Worm (Caenorhabditis elegans) whole organism, L2 larva: ENCODE results near the gene lgc-15.
A peak's percentile ranks its signal among the peaks of the same experiment; 100 is the strongest.

Experiments
- C34F6.9 ChIP-seq: fragments of 150-350 bp; optimal IDR thresholded peaks from 2 replicates; lab custom pipeline; 2014; ENCODE audit warnings: missing biosample characterization, missing genetic modification characterization
- F13H6.1 ChIP-seq: sonication (generic microtip); optimal IDR thresholded peaks from 2 replicates; lab custom pipeline; 2016; ENCODE audit warnings: missing genetic modification characterization, missing compliant biosample characterization
- R02D3.7 ChIP-seq: fragments of 150-350 bp; optimal IDR thresholded peaks from 2 replicates; lab custom pipeline; 2014; ENCODE audit warnings: missing biosample characterization, missing genetic modification characterization
- Y55F3AM.14 ChIP-seq: fragments of 200-800 bp; sonication (Bioruptor generic); optimal IDR thresholded peaks from 2 replicates; lab custom pipeline; 2018; ENCODE audit warnings: mild to moderate bottlenecking, missing genetic modification characterization, missing compliant biosample characterization
- ama-1 ChIP-seq: fragments of 150-350 bp; optimal IDR thresholded peaks from 2 replicates; lab custom pipeline; 2018; ENCODE audit warnings: inconsistent platforms
- blmp-1 ChIP-seq: sonication (generic microtip); optimal IDR thresholded peaks from 2 replicates; lab custom pipeline; 2017; ENCODE audit warnings: missing genetic modification characterization, mild to moderate bottlenecking, missing compliant biosample characterization, antibody characterized with exemption, moderate library complexity; ENCODE audit not compliant: insufficient read depth
- ceh-16 ChIP-seq: fragments of 150-350 bp; optimal IDR thresholded peaks from 2 replicates; lab custom pipeline; 2014; ENCODE audit warnings: missing biosample characterization, missing genetic modification characterization
- ceh-82 ChIP-seq: fragments of 150-350 bp; optimal IDR thresholded peaks from 2 replicates; lab custom pipeline; 2014; ENCODE audit warnings: missing biosample characterization, missing genetic modification characterization
- crh-2 ChIP-seq: sonication (generic microtip); optimal IDR thresholded peaks from 2 replicates; lab custom pipeline; 2017; ENCODE audit warnings: missing biosample characterization, missing genetic modification characterization
- dmd-4 ChIP-seq: sonication (generic microtip); optimal IDR thresholded peaks from 2 replicates; lab custom pipeline; 2017; ENCODE audit warnings: missing biosample characterization, missing genetic modification characterization
- egl-27 ChIP-seq: sonication (generic microtip); optimal IDR thresholded peaks from 3 replicates; lab custom pipeline; 2017; ENCODE audit warnings: missing biosample characterization, missing genetic modification reagents, missing genetic modification characterization
- elt-1 ChIP-seq: fragments of 150-350 bp; optimal IDR thresholded peaks from 2 replicates; lab custom pipeline; 2014; ENCODE audit warnings: missing biosample characterization, missing genetic modification characterization
- fos-1 ChIP-seq: fragments of 150-350 bp; optimal IDR thresholded peaks from 2 replicates; lab custom pipeline; 2014; ENCODE audit warnings: missing biosample characterization, missing genetic modification characterization
- lin-11 ChIP-seq: fragments of 150-350 bp; sonication (generic microtip); optimal IDR thresholded peaks from 2 replicates; lab custom pipeline; 2014; ENCODE audit warnings: missing biosample characterization, missing genetic modification characterization, inconsistent platforms, mixed read lengths
- lin-13 ChIP-seq: fragments of 150-350 bp; optimal IDR thresholded peaks from 2 replicates; lab custom pipeline; 2014; ENCODE audit warnings: missing biosample characterization, missing genetic modification reagents, missing genetic modification characterization
- lin-39 ChIP-seq: fragments of 150-350 bp; optimal IDR thresholded peaks from 2 replicates; lab custom pipeline; 2014; ENCODE audit warnings: missing biosample characterization, missing genetic modification reagents, missing genetic modification characterization
- lsy-2 ChIP-seq, 2 experiments: fragments of 150-350 bp in 1 of 2; sonication (generic microtip) in 1 of 2; optimal IDR thresholded peaks; 2 replicates each; lab custom pipeline; 2014 to 2017; ENCODE audit warnings: missing biosample characterization in 2 of 2, missing genetic modification characterization in 2 of 2
- mab-5 ChIP-seq: fragments of 150-350 bp; optimal IDR thresholded peaks from 2 replicates; lab custom pipeline; 2014; ENCODE audit warnings: missing biosample characterization, missing genetic modification characterization
- mbf-1 ChIP-seq: sonication (generic microtip); optimal IDR thresholded peaks from 2 replicates; lab custom pipeline; 2017; ENCODE audit warnings: missing biosample characterization, missing genetic modification characterization
- mdl-1 ChIP-seq, 2 experiments: fragments of 150-350 bp in 1 of 2; sonication (generic microtip) in 1 of 2; optimal IDR thresholded peaks; 2 replicates each; lab custom pipeline; 2017; ENCODE audit warnings: missing biosample characterization in 2 of 2, missing genetic modification characterization in 2 of 2
- nhr-10 ChIP-seq: sonication (generic microtip); optimal IDR thresholded peaks from 2 replicates; lab custom pipeline; 2017; ENCODE audit warnings: missing biosample characterization, missing genetic modification characterization
- nhr-11 ChIP-seq: fragments of 150-350 bp; optimal IDR thresholded peaks from 2 replicates; lab custom pipeline; 2014; ENCODE audit warnings: missing biosample characterization, missing genetic modification characterization
- nhr-12 ChIP-seq: fragments of 150-350 bp; optimal IDR thresholded peaks from 2 replicates; lab custom pipeline; 2014; ENCODE audit warnings: missing biosample characterization, missing genetic modification characterization
- nhr-129 ChIP-seq: fragments of 150-350 bp; optimal IDR thresholded peaks from 2 replicates; lab custom pipeline; 2014; ENCODE audit warnings: missing biosample characterization, missing genetic modification characterization
- nhr-21 ChIP-seq: fragments of 150-350 bp; optimal IDR thresholded peaks from 2 replicates; lab custom pipeline; 2014; ENCODE audit warnings: missing biosample characterization, missing genetic modification characterization
- nhr-25 ChIP-seq: fragments of 150-350 bp; sonication (generic microtip); optimal IDR thresholded peaks from 3 replicates; lab custom pipeline; 2014; ENCODE audit warnings: missing biosample characterization, missing genetic modification characterization
- nhr-6 ChIP-seq: fragments of 150-350 bp; optimal IDR thresholded peaks from 2 replicates; lab custom pipeline; 2014; ENCODE audit warnings: missing biosample characterization, missing genetic modification characterization
- sem-4 ChIP-seq: fragments of 150-350 bp; optimal IDR thresholded peaks from 2 replicates; lab custom pipeline; 2014; ENCODE audit warnings: missing biosample characterization, missing genetic modification reagents, missing genetic modification characterization
- sma-3 ChIP-seq: sonication (generic microtip); optimal IDR thresholded peaks from 2 replicates; lab custom pipeline; 2016; ENCODE audit warnings: missing genetic modification reagents, missing genetic modification characterization, missing compliant biosample characterization
- sma-9 ChIP-seq, 2 experiments: fragments of 150-350 bp in 1 of 2; sonication (generic microtip) in 1 of 2; optimal IDR thresholded peaks; 2 replicates each; lab custom pipeline; 2014 to 2016; ENCODE audit warnings: missing genetic modification characterization in 2 of 2, mild to moderate bottlenecking in 1 of 2, missing biosample characterization in 1 of 2, missing compliant biosample characterization in 1 of 2, missing genetic modification reagents in 1 of 2, moderate library complexity in 1 of 2
- snpc-4 ChIP-seq: fragments of 150-350 bp; optimal IDR thresholded peaks from 2 replicates; lab custom pipeline; 2014; ENCODE audit warnings: missing biosample characterization, missing genetic modification characterization
- unc-39 ChIP-seq: fragments of 150-350 bp; optimal IDR thresholded peaks from 2 replicates; lab custom pipeline; 2014; ENCODE audit warnings: missing biosample characterization, missing genetic modification characterization
- unc-55 ChIP-seq: fragments of 150-350 bp; sonication (generic microtip); optimal IDR thresholded peaks from 3 replicates; lab custom pipeline; 2014; ENCODE audit warnings: missing biosample characterization, missing genetic modification reagents, missing genetic modification characterization
- zag-1 ChIP-seq: fragments of 150-350 bp; optimal IDR thresholded peaks from 2 replicates; lab custom pipeline; 2014; ENCODE audit warnings: missing biosample characterization, missing genetic modification characterization
- ztf-11 ChIP-seq: sonication (generic microtip); optimal IDR thresholded peaks from 2 replicates; lab custom pipeline; 2017; ENCODE audit warnings: missing biosample characterization, missing genetic modification characterization
- ztf-4 ChIP-seq: fragments of 150-350 bp; optimal IDR thresholded peaks from 2 replicates; lab custom pipeline; 2014; ENCODE audit warnings: missing biosample characterization, missing genetic modification characterization

lgc-15 gene

DNA sequence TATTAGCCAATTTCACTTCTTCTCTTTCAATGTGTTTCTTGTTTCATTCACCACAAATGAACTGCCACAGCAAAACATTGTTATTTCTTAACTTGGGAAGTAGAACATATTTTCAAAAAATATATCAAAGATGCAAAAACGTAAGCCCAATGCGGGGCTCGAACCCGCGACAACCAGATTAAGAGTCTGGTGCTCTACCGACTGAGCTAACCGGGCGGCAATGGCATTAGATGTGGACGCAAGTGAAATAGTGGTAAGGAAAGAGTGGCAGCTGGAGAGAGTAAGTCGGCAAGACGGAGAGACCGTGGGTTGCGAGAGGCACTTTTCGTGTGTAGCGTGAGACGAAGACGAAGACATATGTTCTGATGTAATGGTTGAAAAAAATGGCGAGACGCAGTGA is 8.1 kb upstream of the lgc-15 start:
- peak; percentile 66 for TF ChIP-seq egl-27 (tag; lab: Kevin White, UChicago)
- TF ChIP-seq sem-4 (tag; lab: Kevin White, UChicago) = peak; percentile 72
- no peak for TF ChIP-seq nhr-6 (tag; lab: Kevin White, UChicago)
- TF ChIP-seq F13H6.1 (tag; lab: Kevin White, UChicago) = peak; percentile 77
- peak; percentile 56 for TF ChIP-seq C34F6.9 (tag; lab: Kevin White, UChicago)
- TF ChIP-seq lin-11 (tag; lab: Kevin White, UChicago) = peak; percentile 39
- peak; percentile 77 for TF ChIP-seq unc-55 (GFP tag; lab: Kevin White, UChicago)
- TF ChIP-seq nhr-12 (tag; lab: Kevin White, UChicago) = peak; percentile 46
- no peak for TF ChIP-seq blmp-1
- TF ChIP-seq snpc-4 (tag; lab: Kevin White, UChicago) = peak; percentile 2
- peak; percentile 68 for TF ChIP-seq Y55F3AM.14
- TF ChIP-seq dmd-4 (tag; lab: Kevin White, UChicago) = no peak
- TF ChIP-seq sma-3 = peak; percentile 73
- TF ChIP-seq nhr-10 = no peak
- peak; percentile 92 for TF ChIP-seq nhr-129 (tag; lab: Kevin White, UChicago)
- peak; percentile 72 for TF ChIP-seq crh-2 (tag; lab: Kevin White, UChicago)
- peak; percentile 15 for TF ChIP-seq ceh-16 (tag; lab: Kevin White, UChicago)
- TF ChIP-seq mab-5 = peak; percentile 76
- no peak for TF ChIP-seq ama-1 (lab: Kevin White, UChicago)
- TF ChIP-seq ceh-82 = peak; percentile 27
- peak in 1 of 2 experiments; percentile 66 for TF ChIP-seq lsy-2 (tag; optimal IDR thresholded peaks at IDR 0.05; lab: Kevin White, UChicago)
- TF ChIP-seq nhr-11 = peak; percentile 65
- peak; percentile 66 for TF ChIP-seq fos-1 (tag; lab: Kevin White, UChicago)
- TF ChIP-seq lin-13 = peak; percentile 76
- TF ChIP-seq mdl-1 (tag; optimal IDR thresholded peaks at IDR 0.05; lab: Kevin White, UChicago) = peak in 1 of 2 experiments; percentile 42
- TF ChIP-seq zag-1 (tag; lab: Kevin White, UChicago) = peak; percentile 46
- TF ChIP-seq nhr-21 (tag; lab: Kevin White, UChicago) = peak; percentile 53
- TF ChIP-seq elt-1 = no peak
- TF ChIP-seq R02D3.7 (tag; lab: Kevin White, UChicago) = no peak
- TF ChIP-seq sma-9 (GFP tag; optimal IDR thresholded peaks at IDR 0.05; lab: Kevin White, UChicago) = peak; percentile 87
- TF ChIP-seq sma-9 (tag; optimal IDR thresholded peaks at IDR 0.05; lab: Kevin White, UChicago) = no peak

DNA sequence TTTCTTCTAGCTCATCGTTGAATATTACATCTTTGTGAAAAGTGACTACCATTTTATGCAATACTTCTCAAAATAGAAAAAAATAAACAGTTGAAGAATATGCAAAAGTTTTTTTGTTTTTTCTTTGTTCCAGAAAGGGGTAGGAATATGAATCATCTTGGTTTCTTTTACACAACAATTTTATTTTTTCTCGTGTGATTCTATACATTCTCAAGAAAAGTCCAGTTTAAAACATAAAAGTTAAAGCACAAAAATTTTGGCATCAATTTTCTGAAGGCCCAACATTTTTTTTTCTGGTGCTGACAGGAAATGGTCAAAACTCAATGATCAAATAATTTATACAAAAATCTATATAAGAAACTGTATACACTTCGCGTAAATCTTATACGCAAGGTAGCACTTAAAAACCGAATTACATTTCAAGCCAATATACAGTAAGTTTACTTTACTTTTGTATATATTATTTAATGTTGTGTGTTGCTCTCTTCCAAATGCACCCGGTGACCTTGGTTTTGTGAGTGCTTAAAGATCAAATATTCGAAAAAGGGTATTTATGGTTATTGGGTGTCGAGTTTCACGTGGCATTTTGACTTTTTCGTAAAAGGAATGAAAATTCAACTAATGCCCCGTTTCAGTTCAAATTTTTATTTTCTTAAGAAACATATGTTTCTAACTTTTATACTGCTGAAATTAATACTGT is 5.5 kb upstream of the lgc-15 start, which contains the start of the genes W03G11.2 and lgc-13:
Gene W03G11.2, minus strand, starts transcription at position 101 of the 700 bp plus-strand sequence.
Gene lgc-13, plus strand, starts transcription at position 650 of the 700 bp plus-strand sequence.
- TF ChIP-seq nhr-25 (no peak), Y55F3AM.14 (no peak)

DNA sequence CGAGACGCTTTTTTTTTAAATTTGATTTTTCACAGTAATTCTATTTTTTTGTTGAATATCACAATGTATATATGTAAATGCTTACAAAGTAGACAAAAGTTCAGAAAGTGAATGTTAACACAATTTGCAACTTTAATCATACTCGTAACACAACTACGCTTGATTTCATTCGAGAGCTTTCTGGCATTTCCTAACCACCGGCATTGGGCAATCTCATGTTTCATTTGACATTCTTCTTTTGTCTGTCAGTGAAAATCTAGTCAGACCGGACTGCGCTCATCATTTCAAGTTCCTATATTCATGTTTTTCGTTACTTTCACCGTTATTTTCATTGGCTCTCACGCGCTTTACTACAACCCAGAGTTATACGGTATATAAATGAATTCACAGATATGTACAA is 2.9 kb upstream of the lgc-15 start, which contains the start of gene lgc-14:
Gene lgc-14, plus strand, starts transcription at position 301 of the 400 bp plus-strand sequence.
- TF ChIP-seq nhr-12 (tag; lab: Kevin White, UChicago) = no peak
- no peak for TF ChIP-seq sma-9 (GFP tag; optimal IDR thresholded peaks at IDR 0.05; lab: Kevin White, UChicago)
- TF ChIP-seq sma-9 (tag; optimal IDR thresholded peaks at IDR 0.05; lab: Kevin White, UChicago) = no peak
- TF ChIP-seq sem-4 (tag; lab: Kevin White, UChicago) = no peak
- no peak for TF ChIP-seq nhr-129 (tag; lab: Kevin White, UChicago)
- TF ChIP-seq nhr-25 = no peak

DNA sequence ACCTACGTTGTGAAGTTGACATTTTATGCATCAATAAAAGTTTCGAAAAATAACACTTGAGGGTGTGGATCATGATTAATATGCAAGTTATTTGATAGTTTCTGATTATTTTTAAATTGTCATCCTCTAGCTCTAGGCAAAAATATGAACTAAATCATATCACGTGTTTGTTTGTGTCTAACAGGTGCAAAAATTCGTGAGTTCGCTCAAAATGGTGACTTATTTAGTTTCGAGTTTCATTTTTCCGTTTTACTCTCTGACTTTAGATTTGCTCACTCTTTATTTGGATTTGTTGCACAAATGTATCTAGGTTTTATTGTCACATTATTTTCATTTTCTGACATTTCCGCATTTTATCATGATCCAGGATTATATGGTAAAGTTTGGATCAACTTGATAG is 4.2 kb downstream of the lgc-15 start, which contains the start of gene lgc-16:
Gene lgc-16, plus strand, starts transcription at position 301 of the 400 bp plus-strand sequence.
- no peak for TF ChIP-seq unc-39
- TF ChIP-seq ztf-4 (tag; lab: Kevin White, UChicago) = no peak
- TF ChIP-seq mdl-1 (tag; optimal IDR thresholded peaks at IDR 0.05; lab: Kevin White, UChicago) = no peak
- no peak for TF ChIP-seq lsy-2 (tag; optimal IDR thresholded peaks at IDR 0.05; lab: Kevin White, UChicago)
- no peak for TF ChIP-seq fos-1 (tag; lab: Kevin White, UChicago)
- TF ChIP-seq lin-39 (tag; lab: Kevin White, UChicago) = no peak
- TF ChIP-seq ztf-11 = no peak
- TF ChIP-seq nhr-11 = no peak
- no peak for TF ChIP-seq ceh-82
- no peak for TF ChIP-seq mbf-1 (tag; lab: Kevin White, UChicago)
- no peak for TF ChIP-seq nhr-12 (tag; lab: Kevin White, UChicago)
- no peak for TF ChIP-seq F13H6.1 (tag; lab: Kevin White, UChicago)
